Fruit fly (Drosophila melanogaster) whole organism, embryonic: ENCODE measurements around the gene mGluR.

Experiments
- Adf1 ChIP-seq: fragments of 200-800 bp; sonication (Bioruptor generic); IDR thresholded peaks from 2 replicates; pipeline ENCODE4 v1.3.6; 2022; ENCODE audit warnings: missing biosample characterization, missing genetic modification characterization
- Aef1 ChIP-seq: fragments of 200-800 bp; sonication (Bioruptor generic); IDR thresholded peaks from 3 replicates; pipeline ENCODE4 v1.3.6; 2022; ENCODE audit warnings: missing biosample characterization, missing genetic modification characterization
- Atf3 ChIP-seq: fragments of 200-800 bp; sonication (Bioruptor generic); optimal IDR thresholded peaks from 3 replicates; lab custom pipeline; 2016; ENCODE audit warnings: missing biosample characterization, missing genetic modification characterization
- Bdp1 ChIP-seq: fragments of 200-800 bp; sonication (Bioruptor generic); optimal IDR thresholded peaks from 3 replicates; lab custom pipeline; 2016; ENCODE audit warnings: missing biosample characterization, missing genetic modification characterization
- CG10321 ChIP-seq: fragments of 200-800 bp; sonication (Bioruptor generic); IDR thresholded peaks from 2 replicates; pipeline ENCODE4 v1.3.6; 2022; ENCODE audit warnings: missing biosample characterization, missing genetic modification characterization
- CG10431 ChIP-seq: fragments of 200-800 bp; sonication (Bioruptor generic); optimal IDR thresholded peaks from 3 replicates; lab custom pipeline; 2018; ENCODE audit warnings: missing biosample characterization, mild to moderate bottlenecking, missing genetic modification characterization
- CG12659 ChIP-seq: fragments of 200-800 bp; sonication (Bioruptor generic); optimal IDR thresholded peaks from 3 replicates; lab custom pipeline; 2017; ENCODE audit warnings: mild to moderate bottlenecking, missing biosample characterization, missing genetic modification reagents, missing genetic modification characterization
- CG14667 ChIP-seq: fragments of 200-800 bp; sonication (Bioruptor generic); IDR thresholded peaks from 2 replicates; pipeline ENCODE4 v1.3.6; 2022; ENCODE audit warnings: missing biosample characterization, missing genetic modification characterization
- CG15073 ChIP-seq: fragments of 200-800 bp; sonication (Bioruptor generic); optimal IDR thresholded peaks from 2 replicates; lab custom pipeline; 2016; ENCODE audit warnings: missing biosample characterization, missing genetic modification characterization
- CG17612 ChIP-seq: fragments of 200-800 bp; sonication (Bioruptor generic); IDR thresholded peaks from 2 replicates; pipeline ENCODE4 v1.3.6; 2022; ENCODE audit warnings: missing biosample characterization, missing genetic modification characterization
- CG18011 ChIP-seq: fragments of 200-800 bp; sonication (Bioruptor generic); optimal IDR thresholded peaks from 2 replicates; lab custom pipeline; 2017; ENCODE audit warnings: missing biosample characterization, missing genetic modification characterization, mild to moderate bottlenecking, moderate library complexity, missing genotype
- CG18764 ChIP-seq: fragments of 200-800 bp; sonication (Bioruptor generic); optimal IDR thresholded peaks from 3 replicates; lab custom pipeline; 2016; ENCODE audit warnings: missing biosample characterization, missing genetic modification characterization
- CG3065 ChIP-seq: fragments of 200-800 bp; sonication (Bioruptor generic); optimal IDR thresholded peaks from 2 replicates; lab custom pipeline; 2016; ENCODE audit warnings: missing biosample characterization, missing genetic modification characterization
- CG31441 ChIP-seq: fragments of 200-800 bp; sonication (Bioruptor generic); IDR thresholded peaks from 2 replicates; pipeline ENCODE4 v1.3.6; 2022; ENCODE audit warnings: missing biosample characterization, missing genetic modification characterization
- CG32532 ChIP-seq: fragments of 200-800 bp; sonication (Bioruptor generic); IDR thresholded peaks from 2 replicates; pipeline ENCODE4 v1.3.6; 2022; ENCODE audit warnings: missing biosample characterization, missing genetic modification characterization
- CG3281 ChIP-seq: fragments of 200-800 bp; sonication (Bioruptor generic); optimal IDR thresholded peaks from 3 replicates; lab custom pipeline; 2017; ENCODE audit warnings: missing biosample characterization, mild to moderate bottlenecking, missing genetic modification characterization
- CG3726 ChIP-seq: fragments of 200-800 bp; sonication (Bioruptor generic); IDR thresholded peaks from 3 replicates; pipeline ENCODE4, ENCODE4 v1.3.6; 2022; ENCODE audit warnings: missing biosample characterization, missing genetic modification characterization
- CG42726 ChIP-seq: fragments of 200-800 bp; sonication (Bioruptor generic); IDR thresholded peaks from 2 replicates; pipeline ENCODE4 v1.3.6; 2022; ENCODE audit warnings: missing biosample characterization, missing genetic modification characterization; ENCODE audit not compliant: partially characterized antibody
- CG4328 ChIP-seq: fragments of 200-800 bp; sonication (Bioruptor generic); optimal IDR thresholded peaks from 3 replicates; lab custom pipeline; 2017; ENCODE audit warnings: missing biosample characterization, missing genetic modification reagents, missing genetic modification characterization
- CG4617 ChIP-seq: fragments of 200-800 bp; sonication (Bioruptor generic); optimal IDR thresholded peaks from 3 replicates; lab custom pipeline; 2016; ENCODE audit warnings: missing biosample characterization, missing genetic modification characterization, borderline replicate concordance
- CG8281 ChIP-seq: fragments of 200-800 bp; sonication (Bioruptor generic); optimal IDR thresholded peaks from 2 replicates; lab custom pipeline; 2018; ENCODE audit warnings: missing biosample characterization, mild to moderate bottlenecking, missing genetic modification characterization, moderate library complexity
- CG8388 ChIP-seq: fragments of 200-800 bp; sonication (Bioruptor generic); optimal IDR thresholded peaks from 2 replicates; lab custom pipeline; 2019; ENCODE audit warnings: missing biosample characterization, mild to moderate bottlenecking, missing genetic modification characterization, moderate library complexity
- Dll ChIP-seq: fragments of 200-800 bp; sonication (Bioruptor generic); IDR thresholded peaks from 4 replicates; pipeline ENCODE4 v1.3.6; 2022; ENCODE audit warnings: missing biosample characterization, missing genetic modification characterization; ENCODE audit not compliant: partially characterized antibody
- Dref ChIP-seq: fragments of 200-800 bp; sonication (Bioruptor generic); IDR thresholded peaks from 2 replicates; pipeline ENCODE4 v1.3.6; 2022; ENCODE audit warnings: missing biosample characterization, missing genetic modification characterization
- Ets65A ChIP-seq: fragments of 200-800 bp; sonication (Bioruptor generic); peaks from one replicate; lab custom pipeline; 2016; ENCODE audit warnings: missing biosample characterization, missing genetic modification characterization
- MBD-R2 ChIP-seq: fragments of 200-800 bp; sonication (Bioruptor generic); IDR thresholded peaks from 2 replicates; pipeline ENCODE4 v1.3.6; 2022; ENCODE audit warnings: missing biosample characterization, missing genetic modification characterization
- Mad ChIP-seq: fragments of 200-800 bp; sonication (Bioruptor generic); optimal IDR thresholded peaks from 2 replicates; lab custom pipeline; 2016; ENCODE audit warnings: missing biosample characterization, missing genetic modification characterization
- NC2α ChIP-seq: fragments of 200-800 bp; sonication (Bioruptor generic); optimal IDR thresholded peaks from 2 replicates; lab custom pipeline; 2016; ENCODE audit warnings: missing biosample characterization, missing genetic modification characterization
- Scr ChIP-seq: fragments of 200-800 bp; sonication (Bioruptor generic); IDR thresholded peaks from 2 replicates; pipeline ENCODE4 v1.3.6; 2022; ENCODE audit warnings: missing biosample characterization, missing genetic modification characterization; ENCODE audit not compliant: partially characterized antibody
- Stat92E ChIP-seq, 3 experiments: fragments of >200 bp in 2 of 3; fragments of 200-800 bp in 1 of 3; sonication (Bioruptor generic) in 1 of 3; optimal IDR thresholded peaks; 2 replicates each; lab custom pipeline; 2017 to 2019; ENCODE audit warnings: missing biosample characterization in 3 of 3, missing genetic modification characterization in 3 of 3, mild to moderate bottlenecking in 1 of 3, moderate library complexity in 1 of 3
- Taf1 ChIP-seq: fragments of 200-800 bp; sonication (Bioruptor generic); IDR thresholded peaks from 2 replicates; pipeline ENCODE4 v1.3.6; 2022; ENCODE audit warnings: missing biosample characterization, missing genetic modification characterization
- Trl ChIP-seq, 3 experiments: fragments of >200 bp in 2 of 3; fragments of 200-800 bp in 1 of 3; sonication (Bioruptor generic) in 1 of 3; optimal IDR thresholded peaks; 2 replicates in 1 of 3; 3 replicates in 2 of 3; lab custom pipeline; 2016 to 2017; ENCODE audit warnings: missing biosample characterization in 1 of 3, missing genetic modification characterization in 1 of 3
- ato ChIP-seq: fragments of 200-800 bp; sonication (Bioruptor generic); IDR thresholded peaks from 2 replicates; pipeline ENCODE4 v1.3.6; 2022; ENCODE audit warnings: missing biosample characterization, missing genetic modification characterization; ENCODE audit not compliant: partially characterized antibody
- br ChIP-seq: fragments of >200 bp; optimal IDR thresholded peaks from 2 replicates; lab custom pipeline; 2017
- btn ChIP-seq: fragments of 200-800 bp; sonication (Bioruptor generic); optimal IDR thresholded peaks from 2 replicates; lab custom pipeline; 2016; ENCODE audit warnings: missing biosample characterization, missing genetic modification characterization
- cas ChIP-seq: fragments of 200-800 bp; sonication (Bioruptor generic); IDR thresholded peaks from 2 replicates; pipeline ENCODE4 v1.3.6; 2022; ENCODE audit warnings: missing biosample characterization, missing genetic modification characterization
- da ChIP-seq: fragments of 200-800 bp; sonication (Bioruptor generic); optimal IDR thresholded peaks from 2 replicates; lab custom pipeline; 2016; ENCODE audit warnings: missing biosample characterization, missing genetic modification characterization
- dati ChIP-seq: fragments of 200-800 bp; sonication (Bioruptor generic); IDR thresholded peaks from 2 replicates; pipeline ENCODE4 v1.3.6; 2022; ENCODE audit warnings: missing biosample characterization, missing genetic modification characterization
- fd3F ChIP-seq: fragments of 200-800 bp; sonication (Bioruptor generic); optimal IDR thresholded peaks from 2 replicates; lab custom pipeline; 2018; ENCODE audit warnings: missing biosample characterization, mild to moderate bottlenecking, missing genetic modification characterization, moderate library complexity
- hbn ChIP-seq: fragments of 200-800 bp; sonication (Bioruptor generic); IDR thresholded peaks from 2 replicates; pipeline ENCODE4 v1.3.6; 2022; ENCODE audit warnings: missing biosample characterization, missing genetic modification characterization; ENCODE audit not compliant: partially characterized antibody
- lmd ChIP-seq: fragments of 200-800 bp; sonication (Bioruptor generic); IDR thresholded peaks from 2 replicates; pipeline ENCODE4 v1.3.6; 2022; ENCODE audit warnings: missing biosample characterization, missing genetic modification characterization
- nerfin-1 ChIP-seq: fragments of 200-800 bp; sonication (Bioruptor generic); optimal IDR thresholded peaks from 3 replicates; lab custom pipeline; 2019; ENCODE audit warnings: missing biosample characterization, mild to moderate bottlenecking, missing genetic modification characterization, moderate library complexity
- nom ChIP-seq: fragments of 200-800 bp; sonication (Bioruptor generic); optimal IDR thresholded peaks from 2 replicates; lab custom pipeline; 2017; ENCODE audit warnings: missing biosample characterization, missing genetic modification characterization, mild to moderate bottlenecking, moderate library complexity, missing genetic modification reagents
- pnt ChIP-seq: fragments of 200-800 bp; sonication (Bioruptor generic); optimal IDR thresholded peaks from 3 replicates; lab custom pipeline; 2016; ENCODE audit warnings: missing biosample characterization, missing genetic modification characterization
- psq ChIP-seq: fragments of 200-800 bp; sonication (Bioruptor generic); optimal IDR thresholded peaks from 2 replicates; lab custom pipeline; 2017; ENCODE audit warnings: missing biosample characterization, missing genetic modification characterization
- sd ChIP-seq: fragments of 200-800 bp; sonication (Bioruptor generic); optimal IDR thresholded peaks from 3 replicates; lab custom pipeline; 2018; ENCODE audit warnings: missing biosample characterization, mild to moderate bottlenecking, missing genetic modification characterization, moderate library complexity
- slp2 ChIP-seq: fragments of 200-800 bp; sonication (Bioruptor generic); optimal IDR thresholded peaks from 2 replicates; lab custom pipeline; 2016; ENCODE audit warnings: missing biosample characterization, missing genetic modification characterization
- vvl ChIP-seq: fragments of 200-800 bp; sonication (Bioruptor generic); IDR thresholded peaks from 2 replicates; pipeline ENCODE4 v1.3.6; 2022; ENCODE audit warnings: missing biosample characterization, missing genetic modification characterization
- zen ChIP-seq: fragments of 200-800 bp; sonication (Bioruptor generic); optimal IDR thresholded peaks from 3 replicates; lab custom pipeline; 2018; ENCODE audit warnings: missing biosample characterization, mild to moderate bottlenecking, missing genetic modification characterization, moderate library complexity
- zf30C ChIP-seq: fragments of 200-800 bp; sonication (Bioruptor generic); optimal IDR thresholded peaks from 3 replicates; lab custom pipeline; 2018; ENCODE audit warnings: missing biosample characterization, mild to moderate bottlenecking, missing genetic modification characterization

Gene mGluR

DNA sequence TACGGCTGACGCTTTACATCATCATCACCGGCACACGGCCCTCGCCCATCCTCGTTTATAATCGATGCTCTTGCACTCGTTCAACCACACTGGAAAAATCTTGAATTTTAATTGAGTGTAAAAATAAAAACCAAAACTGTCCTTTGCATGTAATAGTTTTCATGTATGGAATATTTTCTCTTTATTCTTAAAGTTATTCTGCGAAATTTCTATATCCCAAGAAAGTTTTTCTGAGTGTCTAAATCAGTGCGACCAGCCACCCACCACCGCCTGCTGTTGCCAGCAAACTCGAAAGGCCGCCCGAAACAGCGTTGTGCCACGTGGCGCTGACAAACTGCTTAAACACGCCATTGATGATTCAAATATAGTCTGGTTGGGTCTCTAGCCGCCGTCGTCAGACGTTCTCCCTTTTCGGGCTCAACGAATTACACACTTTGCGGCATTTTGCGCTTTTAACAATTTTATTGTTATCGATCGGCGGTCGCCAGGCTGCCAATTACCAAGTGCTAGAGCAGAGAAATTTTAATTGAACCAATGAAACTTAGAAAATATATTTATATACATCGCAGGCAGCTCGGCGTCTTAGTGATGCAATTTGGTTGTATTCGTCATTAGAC lies 46.3 kb downstream of the mGluR start (continued):
- TF ChIP-seq Stat92E (GFP tag; optimal IDR thresholded peaks at IDR 0.05; lab: Kevin White, UChicago) (no peak), btn (GFP tag; lab: Kevin White, UChicago) (peak; percentile 39), CG14667 (GFP tag; lab: Robert Waterston, UW) (no peak), CG3281 (GFP tag; lab: Kevin White, UChicago) (peak; percentile 43), CG3726 (GFP tag; lab: Robert Waterston, UW) (no peak), Mad (GFP tag; lab: Kevin White, UChicago) (peak; percentile 41), Scr (no peak), CG4617 (GFP tag; lab: Kevin White, UChicago) (peak; percentile 31), CG3065 (GFP tag; lab: Kevin White, UChicago) (peak; percentile 72), CG15073 (GFP tag; lab: Kevin White, UChicago) (peak; percentile 3), CG18011 (GFP tag; lab: Kevin White, UChicago) (no peak), lmd (no peak), cas (GFP tag; lab: Robert Waterston, UW) (no peak), slp2 (peak; percentile 53), CG18764 (peak; percentile 69), Bdp1 (GFP tag; lab: Kevin White, UChicago) (peak; percentile 62), CG12659 (GFP tag; lab: Kevin White, UChicago) (peak; percentile 54), Taf1 (GFP tag; lab: Robert Waterston, UW) (no peak), NC2α (GFP tag; lab: Kevin White, UChicago) (peak; percentile 54), CG10431 (GFP tag; lab: Kevin White, UChicago) (peak; percentile 13), br (lab: Kevin White, UChicago) (no peak), CG42726 (GFP tag; lab: Robert Waterston, UW) (no peak), CG31441 (GFP tag; lab: Robert Waterston, UW) (peak; percentile 76), pnt (GFP tag; lab: Kevin White, UChicago) (peak; percentile 66), Atf3 (GFP tag; lab: Kevin White, UChicago) (peak; percentile 55), Dref (GFP tag; lab: Robert Waterston, UW) (no peak), MBD-R2 (no peak; the same call in 1 of the 2 replicates), CG17612 (GFP tag; lab: Robert Waterston, UW) (no peak), CG8281 (tag; lab: Kevin White, UChicago) (peak; percentile 29), hbn (GFP tag; lab: Robert Waterston, UW) (no peak), fd3F (GFP tag; lab: Kevin White, UChicago) (peak; percentile 38), sd (tag; lab: Kevin White, UChicago) (peak; percentile 36), CG32532 (no peak; the same call in 1 of the 2 replicates), da (GFP tag; lab: Kevin White, UChicago) (peak; percentile 55), Dll (GFP tag; lab: Robert Waterston, UW) (0 out of 4 replicates have a peak, but pooled peaks have one; percentile 12), nerfin-1 (peak; percentile 65), CG4328 (GFP tag; lab: Kevin White, UChicago) (peak; percentile 21), Trl (optimal IDR thresholded peaks at IDR 0.05; lab: Kevin White, UChicago) (no peak), Trl (GFP tag; optimal IDR thresholded peaks at IDR 0.05; lab: Kevin White, UChicago) (peak; percentile 82), CG10321 (GFP tag; lab: Robert Waterston, UW) (no peak), Ets65A (GFP tag; lab: Kevin White, UChicago) (peak; percentile 97), zen (tag; lab: Kevin White, UChicago) (peak; percentile 4), CG8388 (GFP tag; lab: Kevin White, UChicago) (peak; percentile 81), zf30C (GFP tag; lab: Kevin White, UChicago) (peak; percentile 81), Adf1 (GFP tag; lab: Robert Waterston, UW) (peak; percentile 27; the same call in 1 of the 2 replicates), ato (no peak), dati (GFP tag; lab: Robert Waterston, UW) (no peak), nom (GFP tag; lab: Kevin White, UChicago) (no peak), psq (GFP tag; lab: Kevin White, UChicago) (peak; percentile 14), vvl (GFP tag; lab: Robert Waterston, UW) (peak; percentile 93; the same call in 1 of the 2 replicates), Aef1 (GFP tag; lab: Robert Waterston, UW) (no peak; the same call in 2 of the 3 replicates)
